Fruit fly (Drosophila melanogaster) whole organism, embryonic: Measurements from ENCODE around the gene GstT4.

ENCODE experiments used
- Awh ChIP-seq: fragments of 200-800 bp; sonication (Bioruptor generic); IDR thresholded peaks from 2 replicates; pipeline ENCODE4, ENCODE4 v1.3.6; 2022; ENCODE audit warnings: missing biosample characterization, missing genetic modification characterization
- Bdp1 ChIP-seq: fragments of 200-800 bp; sonication (Bioruptor generic); optimal IDR thresholded peaks from 3 replicates; lab custom pipeline; 2016; ENCODE audit warnings: missing biosample characterization, missing genetic modification characterization
- CG13287 ChIP-seq: fragments of 200-800 bp; sonication (Bioruptor generic); IDR thresholded peaks from 2 replicates; pipeline ENCODE4 v1.3.6; 2022; ENCODE audit warnings: missing biosample characterization, missing genetic modification characterization; ENCODE audit not compliant: partially characterized antibody
- CG13424 ChIP-seq: fragments of 200-800 bp; sonication (Bioruptor generic); optimal IDR thresholded peaks from 2 replicates; lab custom pipeline; 2019; ENCODE audit warnings: missing biosample characterization, mild to moderate bottlenecking, missing genetic modification characterization, moderate library complexity
- CG14710 ChIP-seq: fragments of 200-800 bp; sonication (Bioruptor generic); optimal IDR thresholded peaks from 3 replicates; lab custom pipeline; 2019; ENCODE audit warnings: missing biosample characterization, mild to moderate bottlenecking, missing genetic modification characterization, moderate library complexity
- CG31224 ChIP-seq: fragments of 200-800 bp; sonication (Bioruptor generic); IDR thresholded peaks from 2 replicates; pipeline ENCODE4 v1.3.6; 2022; ENCODE audit warnings: missing biosample characterization, missing genetic modification characterization
- CG32532 ChIP-seq: fragments of 200-800 bp; sonication (Bioruptor generic); IDR thresholded peaks from 2 replicates; pipeline ENCODE4 v1.3.6; 2022; ENCODE audit warnings: missing biosample characterization, missing genetic modification characterization
- CG33213 ChIP-seq: fragments of 200-800 bp; sonication (Bioruptor generic); optimal IDR thresholded peaks from 3 replicates; lab custom pipeline; 2016; ENCODE audit warnings: missing biosample characterization, missing genetic modification characterization
- CG33557 ChIP-seq: fragments of 200-800 bp; sonication (Bioruptor generic); optimal IDR thresholded peaks from 2 replicates; lab custom pipeline; 2019; ENCODE audit warnings: missing biosample characterization, mild to moderate bottlenecking, missing genetic modification characterization, moderate library complexity
- CG4617 ChIP-seq: fragments of 200-800 bp; sonication (Bioruptor generic); optimal IDR thresholded peaks from 3 replicates; lab custom pipeline; 2016; ENCODE audit warnings: missing biosample characterization, missing genetic modification characterization, borderline replicate concordance
- CG6654 ChIP-seq: fragments of 200-800 bp; sonication (Bioruptor generic); optimal IDR thresholded peaks from 2 replicates; lab custom pipeline; 2017; ENCODE audit warnings: missing biosample characterization, mild to moderate bottlenecking, missing genetic modification characterization
- CG7271 ChIP-seq: fragments of 200-800 bp; sonication (Bioruptor generic); optimal IDR thresholded peaks from 2 replicates; lab custom pipeline; 2018; ENCODE audit warnings: missing biosample characterization, mild to moderate bottlenecking, missing genetic modification characterization, moderate library complexity
- CG9727 ChIP-seq: fragments of 200-800 bp; sonication (Bioruptor generic); optimal IDR thresholded peaks from 3 replicates; lab custom pipeline; 2017; ENCODE audit warnings: missing biosample characterization, mild to moderate bottlenecking, missing genetic modification characterization
- CG9817 ChIP-seq: fragments of 200-800 bp; sonication (Bioruptor generic); optimal IDR thresholded peaks from 2 replicates; lab custom pipeline; 2018; ENCODE audit warnings: missing biosample characterization, mild to moderate bottlenecking, missing genetic modification characterization, moderate library complexity
- CG9876 ChIP-seq: fragments of 200-800 bp; sonication (Bioruptor generic); optimal IDR thresholded peaks from 2 replicates; lab custom pipeline; 2016; ENCODE audit warnings: missing biosample characterization, missing genetic modification characterization
- D19A ChIP-seq: fragments of 200-800 bp; optimal IDR thresholded peaks from 3 replicates; lab custom pipeline; 2019; ENCODE audit warnings: missing biosample characterization, mild to moderate bottlenecking, missing genetic modification characterization, moderate library complexity
- Deaf1 ChIP-seq: fragments of 200-800 bp; optimal IDR thresholded peaks from 3 replicates; lab custom pipeline; 2019; ENCODE audit warnings: missing biosample characterization, mild to moderate bottlenecking, missing genetic modification characterization, moderate library complexity
- Dip3 ChIP-seq: fragments of 200-800 bp; sonication (Bioruptor generic); optimal IDR thresholded peaks from 3 replicates; lab custom pipeline; 2016; ENCODE audit warnings: missing biosample characterization, missing genetic modification characterization
- Doc3 ChIP-seq: fragments of 200-800 bp; sonication (Bioruptor generic); IDR thresholded peaks from 3 replicates; pipeline ENCODE4 v1.3.6; 2022; ENCODE audit warnings: missing biosample characterization, missing genetic modification characterization; ENCODE audit not compliant: partially characterized antibody
- Dref ChIP-seq: fragments of 200-800 bp; sonication (Bioruptor generic); IDR thresholded peaks from 2 replicates; pipeline ENCODE4 v1.3.6; 2022; ENCODE audit warnings: missing biosample characterization, missing genetic modification characterization
- Drgx ChIP-seq: fragments of 200-800 bp; sonication (Bioruptor generic); IDR thresholded peaks from 2 replicates; pipeline ENCODE4 v1.3.6; 2022; ENCODE audit warnings: missing biosample characterization, missing genetic modification characterization
- Fer1 ChIP-seq: fragments of 200-800 bp; sonication (Bioruptor generic); optimal IDR thresholded peaks from 2 replicates; lab custom pipeline; 2017; ENCODE audit warnings: missing biosample characterization, mild to moderate bottlenecking, missing genetic modification characterization
- HLH54F ChIP-seq: fragments of 200-800 bp; sonication (Bioruptor generic); optimal IDR thresholded peaks from 3 replicates; lab custom pipeline; 2016; ENCODE audit warnings: missing biosample characterization, missing genetic modification characterization
- HmgZ ChIP-seq: fragments of 200-800 bp; sonication (Bioruptor generic); optimal IDR thresholded peaks from 2 replicates; lab custom pipeline; 2018; ENCODE audit warnings: missing biosample characterization, mild to moderate bottlenecking, missing genetic modification characterization
- Meics ChIP-seq: fragments of 200-800 bp; sonication (Bioruptor generic); optimal IDR thresholded peaks from 2 replicates; lab custom pipeline; 2017; ENCODE audit warnings: missing biosample characterization, mild to moderate bottlenecking, missing genetic modification characterization
- NC2β ChIP-seq: fragments of 200-800 bp; sonication (Bioruptor generic); optimal IDR thresholded peaks from 2 replicates; lab custom pipeline; 2016; ENCODE audit warnings: missing biosample characterization, missing genetic modification characterization
- Pdp1 ChIP-seq, 2 experiments: fragments of 200-800 bp; sonication (Bioruptor generic); optimal IDR thresholded peaks; 3 replicates each; lab custom pipeline; 2016; ENCODE audit warnings: missing biosample characterization in 2 of 2, missing genetic modification characterization in 2 of 2, mild to moderate bottlenecking in 1 of 2, moderate library complexity in 1 of 2
- Stat92E ChIP-seq, 3 experiments: fragments of >200 bp in 2 of 3; fragments of 200-800 bp in 1 of 3; sonication (Bioruptor generic) in 1 of 3; optimal IDR thresholded peaks; 2 replicates each; lab custom pipeline; 2017 to 2019; ENCODE audit warnings: missing biosample characterization in 3 of 3, missing genetic modification characterization in 3 of 3, mild to moderate bottlenecking in 1 of 3, moderate library complexity in 1 of 3
- Trl ChIP-seq, 3 experiments: fragments of >200 bp in 2 of 3; fragments of 200-800 bp in 1 of 3; sonication (Bioruptor generic) in 1 of 3; optimal IDR thresholded peaks; 2 replicates in 1 of 3; 3 replicates in 2 of 3; lab custom pipeline; 2016 to 2017; ENCODE audit warnings: missing biosample characterization in 1 of 3, missing genetic modification characterization in 1 of 3
- Xbp1 ChIP-seq: fragments of 200-800 bp; sonication (Bioruptor generic); optimal IDR thresholded peaks from 3 replicates; lab custom pipeline; 2016; ENCODE audit warnings: missing biosample characterization, mild to moderate bottlenecking, missing genetic modification characterization
- ap ChIP-seq: fragments of 200-800 bp; sonication (Bioruptor generic); IDR thresholded peaks from 2 replicates; pipeline ENCODE4 v1.3.6; 2022; ENCODE audit warnings: missing biosample characterization, missing genetic modification characterization
- bsh ChIP-seq, 2 experiments: fragments of 200-800 bp; sonication (Bioruptor generic); optimal IDR thresholded peaks; 2 replicates each; lab custom pipeline; 2017 to 2018; ENCODE audit warnings: mild to moderate bottlenecking in 2 of 2, missing biosample characterization in 2 of 2, missing genetic modification characterization in 2 of 2, moderate library complexity in 1 of 2
- corto ChIP-seq: fragments of 200-800 bp; sonication (Bioruptor generic); optimal IDR thresholded peaks from 2 replicates; lab custom pipeline; 2016; ENCODE audit warnings: missing biosample characterization, mild to moderate bottlenecking, missing genetic modification characterization, moderate library complexity
- dysf ChIP-seq: fragments of 200-800 bp; sonication (Bioruptor generic); IDR thresholded peaks from 3 replicates; pipeline ENCODE4 v1.3.6; 2022; ENCODE audit warnings: missing biosample characterization, missing genetic modification characterization
- grau ChIP-seq: fragments of 200-800 bp; optimal IDR thresholded peaks from 3 replicates; lab custom pipeline; 2019; ENCODE audit warnings: missing biosample characterization, mild to moderate bottlenecking, missing genetic modification characterization, moderate library complexity
- knrl ChIP-seq: fragments of 200-800 bp; sonication (Bioruptor generic); IDR thresholded peaks from 3 replicates; pipeline ENCODE4 v1.3.6; 2022; ENCODE audit warnings: missing biosample characterization, missing genetic modification characterization; ENCODE audit not compliant: partially characterized antibody
- luna ChIP-seq: fragments of 200-800 bp; sonication (Bioruptor generic); optimal IDR thresholded peaks from 2 replicates; lab custom pipeline; 2016; ENCODE audit warnings: missing biosample characterization, missing genetic modification characterization
- mld ChIP-seq: fragments of 200-800 bp; sonication (Bioruptor generic); IDR thresholded peaks from 3 replicates; pipeline ENCODE4 v1.3.6; 2022; ENCODE audit warnings: missing biosample characterization, missing genetic modification characterization; ENCODE audit not compliant: partially characterized antibody
- nom ChIP-seq: fragments of 200-800 bp; sonication (Bioruptor generic); optimal IDR thresholded peaks from 2 replicates; lab custom pipeline; 2017; ENCODE audit warnings: missing biosample characterization, missing genetic modification characterization, mild to moderate bottlenecking, moderate library complexity, missing genetic modification reagents
- otp ChIP-seq: fragments of 200-800 bp; sonication (Bioruptor generic); IDR thresholded peaks from 3 replicates; pipeline ENCODE4, ENCODE4 v1.3.6; 2022; ENCODE audit warnings: missing biosample characterization, missing genetic modification characterization
- sc ChIP-seq, 3 experiments: fragments of >200 bp in 2 of 3; fragments of 200-800 bp in 1 of 3; sonication (Bioruptor generic) in 1 of 3; optimal IDR thresholded peaks; 2 replicates in 2 of 3; 3 replicates in 1 of 3; lab custom pipeline; 2017; ENCODE audit warnings: mild to moderate bottlenecking in 1 of 3, missing biosample characterization in 1 of 3, missing genetic modification characterization in 1 of 3, missing genetic modification reagents in 1 of 3
- sd ChIP-seq: fragments of 200-800 bp; sonication (Bioruptor generic); optimal IDR thresholded peaks from 3 replicates; lab custom pipeline; 2018; ENCODE audit warnings: missing biosample characterization, mild to moderate bottlenecking, missing genetic modification characterization, moderate library complexity
- sens-2 ChIP-seq: fragments of 200-800 bp; sonication (Bioruptor generic); IDR thresholded peaks from 2 replicates; pipeline ENCODE4 v1.3.6; 2022; ENCODE audit warnings: missing biosample characterization, missing genetic modification characterization
- tap ChIP-seq: fragments of 200-800 bp; optimal IDR thresholded peaks from 3 replicates; lab custom pipeline; 2019; ENCODE audit warnings: missing biosample characterization, mild to moderate bottlenecking, missing genetic modification characterization, moderate library complexity
- ttk ChIP-seq: fragments of 200-800 bp; sonication (Bioruptor generic); IDR thresholded peaks from 2 replicates; pipeline ENCODE4 v2.1.2; 2022; ENCODE audit warnings: missing biosample characterization, missing genetic modification characterization
- unpg ChIP-seq: fragments of 200-800 bp; sonication (Bioruptor generic); optimal IDR thresholded peaks from 3 replicates; lab custom pipeline; 2018; ENCODE audit warnings: missing biosample characterization, mild to moderate bottlenecking, missing genetic modification characterization, moderate library complexity
- zf30C ChIP-seq: fragments of 200-800 bp; sonication (Bioruptor generic); optimal IDR thresholded peaks from 3 replicates; lab custom pipeline; 2018; ENCODE audit warnings: missing biosample characterization, mild to moderate bottlenecking, missing genetic modification characterization

GstT4 gene

DNA sequence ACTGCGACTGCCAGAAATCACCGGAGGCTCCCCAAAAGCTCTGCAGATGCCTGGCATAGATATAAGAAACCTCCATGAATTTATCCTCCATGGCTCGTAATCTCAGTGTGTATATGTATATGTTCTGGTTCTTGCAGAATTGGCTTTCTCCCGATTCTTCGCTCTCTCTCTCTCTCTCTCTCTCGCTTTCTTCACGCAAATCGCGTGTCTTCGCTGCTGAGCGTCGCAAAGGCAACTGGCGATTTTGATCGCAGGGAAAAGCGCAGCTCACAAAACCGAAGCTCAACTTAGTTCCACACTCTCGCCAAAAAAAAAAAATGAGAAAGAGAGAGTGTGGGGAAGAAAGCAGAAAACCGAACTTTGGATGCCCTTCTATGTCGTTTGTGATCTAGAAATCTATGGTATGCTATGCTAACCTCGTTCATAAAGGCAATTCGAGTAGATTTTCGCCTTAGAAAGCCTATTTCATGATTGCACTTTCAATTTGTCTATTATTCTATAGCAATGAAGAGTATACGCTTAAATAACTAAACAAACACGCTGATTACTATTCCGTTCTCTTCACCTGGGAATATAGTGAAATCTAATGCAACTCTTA lies 6.9 kb downstream of the GstT4 start:
- TF ChIP-seq nom (GFP tag; lab: Kevin White, UChicago) (peak; percentile 10), Fer1 (GFP tag; lab: Kevin White, UChicago) (no peak), zf30C (no peak), bsh (GFP tag; optimal IDR thresholded peaks at IDR 0.05; lab: Kevin White, UChicago) (no peak), Stat92E (GFP tag; optimal IDR thresholded peaks at IDR 0.05; lab: Kevin White, UChicago) (no peak), Awh (GFP tag; lab: Robert Waterston, UW) (no peak), corto (no peak), Trl (optimal IDR thresholded peaks at IDR 0.05; lab: Kevin White, UChicago) (peak; percentile 32 to 41), Trl (GFP tag; optimal IDR thresholded peaks at IDR 0.05; lab: Kevin White, UChicago) (no peak), CG31224 (no peak), Bdp1 (GFP tag; lab: Kevin White, UChicago) (no peak), CG4617 (GFP tag; lab: Kevin White, UChicago) (no peak), Drgx (GFP tag; lab: Robert Waterston, UW) (no peak), D19A (tag; lab: Kevin White, UChicago) (peak; percentile 79), Pdp1 (GFP tag; optimal IDR thresholded peaks at IDR 0.05; lab: Kevin White, UChicago) (peak in 1 of 2 experiments; percentile 55), otp (GFP tag; lab: Robert Waterston, UW) (no peak), NC2β (GFP tag; lab: Kevin White, UChicago) (no peak), CG32532 (GFP tag; lab: Robert Waterston, UW) (no peak), HLH54F (GFP tag; lab: Kevin White, UChicago) (no peak), Dref (GFP tag; lab: Robert Waterston, UW) (no peak), dysf (GFP tag; lab: Robert Waterston, UW) (0 out of 3 replicates have a peak, but pooled peaks have one; percentile 17), CG7271 (tag; lab: Kevin White, UChicago) (no peak), CG13287 (GFP tag; lab: Robert Waterston, UW) (no peak), mld (0 out of 3 replicates have a peak, but pooled peaks have one; percentile 40), HmgZ (tag; lab: Kevin White, UChicago) (no peak), CG13424 (tag; lab: Kevin White, UChicago) (no peak), CG9727 (no peak)
- TF ChIP-seq, all 482 proteins: peak for 6

DNA sequence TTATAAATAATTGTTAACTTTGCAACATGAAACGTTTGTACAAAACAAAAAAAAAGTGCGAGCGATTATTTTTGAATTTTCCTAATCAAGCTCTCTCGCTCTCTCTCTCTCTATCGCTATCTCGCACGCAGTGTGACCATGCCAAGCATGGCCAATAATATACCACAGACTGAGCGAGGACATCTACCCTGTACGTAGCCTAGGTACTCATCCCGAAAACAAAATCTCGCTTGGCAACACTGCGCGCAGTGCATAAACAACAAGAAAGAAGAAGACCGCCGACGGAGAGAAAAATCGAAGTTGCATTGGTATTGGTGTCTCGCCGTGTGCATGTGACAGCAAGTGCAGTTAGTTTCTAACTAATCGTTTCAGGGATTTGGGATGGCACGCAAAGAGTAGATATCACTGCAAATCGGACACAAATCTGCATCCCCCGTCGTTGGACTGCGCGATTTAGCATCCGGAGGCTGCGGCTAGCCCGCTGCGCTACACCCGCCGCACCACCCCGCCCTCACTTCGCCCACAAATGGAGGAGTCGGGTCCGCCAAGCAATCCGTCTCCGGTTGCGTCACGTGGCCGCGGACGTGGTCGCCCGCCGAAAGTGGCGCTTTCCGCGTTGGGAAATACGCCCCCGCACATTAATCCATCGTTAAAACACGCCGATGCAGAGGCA lies 8.5 kb downstream of the GstT4 start, which contains the start of the genes CG1998 and Set2:
CG1998 (minus strand) TSS at position 134 of the 673 bp plus-strand sequence.
Set2 (plus strand) TSS at position 302 of the 673 bp plus-strand sequence.
- TF ChIP-seq sd (no peak), sens-2 (no peak), unpg (GFP tag; lab: Kevin White, UChicago) (no peak), Meics (GFP tag; lab: Kevin White, UChicago) (no peak), CG9876 (GFP tag; lab: Kevin White, UChicago) (peak; percentile 5), Fer1 (GFP tag; lab: Kevin White, UChicago) (peak; percentile 52), Xbp1 (GFP tag; lab: Kevin White, UChicago) (peak; percentile 53), grau (tag; lab: Kevin White, UChicago) (peak; percentile 37), Deaf1 (tag; lab: Kevin White, UChicago) (peak; percentile 45), CG14710 (tag; lab: Kevin White, UChicago) (peak; percentile 81), Dip3 (GFP tag; lab: Kevin White, UChicago) (no peak), CG9817 (peak; percentile 11), Doc3 (GFP tag; lab: Robert Waterston, UW) (no peak), ttk (GFP tag; lab: Robert Waterston, UW) (no peak), sc (optimal IDR thresholded peaks at IDR 0.05; lab: Kevin White, UChicago) (no peak), sc (GFP tag; optimal IDR thresholded peaks at IDR 0.05; lab: Kevin White, UChicago) (no peak), CG33213 (GFP tag; lab: Kevin White, UChicago) (peak; percentile 67), ap (GFP tag; lab: Robert Waterston, UW) (no peak), knrl (GFP tag; lab: Robert Waterston, UW) (peak; percentile 56; the same call in 2 of the 3 replicates), CG33557 (GFP tag; lab: Kevin White, UChicago) (no peak), CG6654 (no peak), tap (no peak), luna (GFP tag; lab: Kevin White, UChicago) (no peak)
